Fruit fly (Drosophila melanogaster) whole organism, embryonic: ENCODE results near the gene CG18234.
A peak's percentile ranks its signal among the peaks of the same experiment; 100 is the strongest.

ENCODE experiments used
- Awh ChIP-seq: fragments of 200-800 bp; sonication (Bioruptor generic); IDR thresholded peaks from 2 replicates; pipeline ENCODE4, ENCODE4 v1.3.6; 2022; ENCODE audit warnings: missing biosample characterization, missing genetic modification characterization
- BtbVII ChIP-seq: fragments of 200-800 bp; sonication (Bioruptor generic); optimal IDR thresholded peaks from 3 replicates; lab custom pipeline; 2017; ENCODE audit warnings: missing biosample characterization, mild to moderate bottlenecking, missing genetic modification characterization
- CG10366 ChIP-seq: fragments of 200-800 bp; sonication (Bioruptor generic); IDR thresholded peaks from 2 replicates; pipeline ENCODE4 v1.3.6; 2022; ENCODE audit warnings: missing biosample characterization, missing genetic modification characterization
- CG11504 ChIP-seq: fragments of 200-800 bp; sonication (Bioruptor generic); optimal IDR thresholded peaks from 3 replicates; lab custom pipeline; 2019; ENCODE audit warnings: missing biosample characterization, mild to moderate bottlenecking, missing genetic modification characterization, moderate library complexity
- CG1602 ChIP-seq: fragments of 200-800 bp; sonication (Bioruptor generic); optimal IDR thresholded peaks from 3 replicates; lab custom pipeline; 2016; ENCODE audit warnings: missing biosample characterization, missing genetic modification characterization
- CG16815 ChIP-seq: fragments of 200-800 bp; sonication (Bioruptor generic); optimal IDR thresholded peaks from 3 replicates; lab custom pipeline; 2017; ENCODE audit warnings: missing biosample characterization, mild to moderate bottlenecking, missing genetic modification characterization
- CG1832 ChIP-seq: fragments of 200-800 bp; sonication (Bioruptor generic); optimal IDR thresholded peaks from 2 replicates; lab custom pipeline; 2017; ENCODE audit warnings: missing biosample characterization, mild to moderate bottlenecking, missing genetic modification characterization, inconsistent platforms
- CG2875 ChIP-seq: fragments of 200-800 bp; sonication (Bioruptor generic); optimal IDR thresholded peaks from 2 replicates; lab custom pipeline; 2017; ENCODE audit warnings: missing biosample characterization, mild to moderate bottlenecking, missing genetic modification characterization, missing genetic modification reagents
- CG30431 ChIP-seq: fragments of 200-800 bp; sonication (Bioruptor generic); optimal IDR thresholded peaks from 2 replicates; lab custom pipeline; 2017; ENCODE audit warnings: missing biosample characterization, missing genetic modification characterization
- CG31224 ChIP-seq: fragments of 200-800 bp; sonication (Bioruptor generic); IDR thresholded peaks from 2 replicates; pipeline ENCODE4 v1.3.6; 2022; ENCODE audit warnings: missing biosample characterization, missing genetic modification characterization
- CG3726 ChIP-seq: fragments of 200-800 bp; sonication (Bioruptor generic); IDR thresholded peaks from 3 replicates; pipeline ENCODE4, ENCODE4 v1.3.6; 2022; ENCODE audit warnings: missing biosample characterization, missing genetic modification characterization
- CG4854 ChIP-seq: fragments of 200-800 bp; sonication (Bioruptor generic); optimal IDR thresholded peaks from 2 replicates; lab custom pipeline; 2016; ENCODE audit warnings: missing biosample characterization, missing genetic modification characterization, inconsistent platforms
- CG6175 ChIP-seq: fragments of 200-800 bp; sonication (Bioruptor generic); IDR thresholded peaks from 3 replicates; pipeline ENCODE4 v1.3.6; 2022; ENCODE audit warnings: missing biosample characterization, missing genetic modification characterization
- CG6254 ChIP-seq: fragments of 200-800 bp; sonication (Bioruptor generic); optimal IDR thresholded peaks from 3 replicates; lab custom pipeline; 2017; ENCODE audit warnings: mild to moderate bottlenecking, missing biosample characterization, missing genetic modification reagents, missing genetic modification characterization
- CG6683 ChIP-seq: fragments of 200-800 bp; sonication (Bioruptor generic); optimal IDR thresholded peaks from 2 replicates; lab custom pipeline; 2017; ENCODE audit warnings: missing biosample characterization, mild to moderate bottlenecking, missing genetic modification characterization, missing genetic modification reagents
- CG6765 ChIP-seq: fragments of 200-800 bp; sonication (Bioruptor generic); optimal IDR thresholded peaks from 3 replicates; lab custom pipeline; 2017; ENCODE audit warnings: missing biosample characterization, mild to moderate bottlenecking, missing genetic modification characterization
- CG8478 ChIP-seq: fragments of >200 bp; optimal IDR thresholded peaks from 2 replicates; lab custom pipeline; 2018
- CG9215 ChIP-seq: fragments of 200-800 bp; sonication (Bioruptor generic); IDR thresholded peaks from 2 replicates; pipeline ENCODE4 v1.3.6; 2022; ENCODE audit warnings: missing biosample characterization, missing genetic modification characterization
- CoRest ChIP-seq: fragments of 200-800 bp; sonication (Bioruptor generic); optimal IDR thresholded peaks from 3 replicates; lab custom pipeline; 2018; ENCODE audit warnings: missing biosample characterization, mild to moderate bottlenecking, missing genetic modification characterization, moderate library complexity
- Dp ChIP-seq: fragments of 200-800 bp; sonication (Bioruptor generic); optimal IDR thresholded peaks from 2 replicates; lab custom pipeline; 2018; ENCODE audit warnings: missing biosample characterization, mild to moderate bottlenecking, missing genetic modification characterization, moderate library complexity
- E2f2 ChIP-seq: fragments of 200-800 bp; sonication (Bioruptor generic); IDR thresholded peaks from 2 replicates; pipeline ENCODE4 v1.3.6; 2022; ENCODE audit warnings: missing biosample characterization, missing genetic modification characterization
- HLHmδ ChIP-seq: fragments of 200-800 bp; sonication (Bioruptor generic); optimal IDR thresholded peaks from 2 replicates; lab custom pipeline; 2018; ENCODE audit warnings: missing biosample characterization, mild to moderate bottlenecking, missing genetic modification characterization, moderate library complexity
- Sox100B ChIP-seq: fragments of 200-800 bp; sonication (Bioruptor generic); optimal IDR thresholded peaks from 3 replicates; lab custom pipeline; 2018; ENCODE audit warnings: missing biosample characterization, mild to moderate bottlenecking, missing genetic modification characterization
- Stat92E ChIP-seq, 3 experiments: fragments of >200 bp in 2 of 3; fragments of 200-800 bp in 1 of 3; sonication (Bioruptor generic) in 1 of 3; optimal IDR thresholded peaks; 2 replicates each; lab custom pipeline; 2017 to 2019; ENCODE audit warnings: missing biosample characterization in 3 of 3, missing genetic modification characterization in 3 of 3, mild to moderate bottlenecking in 1 of 3, moderate library complexity in 1 of 3
- ac ChIP-seq: fragments of 200-800 bp; sonication (Bioruptor generic); optimal IDR thresholded peaks from 3 replicates; lab custom pipeline; 2017; ENCODE audit warnings: missing biosample characterization, mild to moderate bottlenecking, missing genetic modification characterization
- cad ChIP-seq: fragments of >200 bp; optimal IDR thresholded peaks from 2 replicates; lab custom pipeline; 2017; ENCODE audit warnings: missing biosample characterization, missing genetic modification characterization
- cas ChIP-seq: fragments of 200-800 bp; sonication (Bioruptor generic); IDR thresholded peaks from 2 replicates; pipeline ENCODE4 v1.3.6; 2022; ENCODE audit warnings: missing biosample characterization, missing genetic modification characterization
- chm ChIP-seq: fragments of 200-800 bp; sonication (Bioruptor generic); IDR thresholded peaks from 2 replicates; pipeline ENCODE4 v1.3.6; 2022; ENCODE audit warnings: missing biosample characterization, missing genetic modification characterization
- croc ChIP-seq: fragments of 200-800 bp; sonication (Bioruptor generic); conservative IDR thresholded peaks from 3 replicates; pipeline ENCODE4 v1.3.6; 2022; ENCODE audit warnings: missing biosample characterization, missing genetic modification characterization
- dati ChIP-seq: fragments of 200-800 bp; sonication (Bioruptor generic); IDR thresholded peaks from 2 replicates; pipeline ENCODE4 v1.3.6; 2022; ENCODE audit warnings: missing biosample characterization, missing genetic modification characterization
- dmrt11E ChIP-seq: fragments of 200-800 bp; sonication (Bioruptor generic); optimal IDR thresholded peaks from 3 replicates; lab custom pipeline; 2018; ENCODE audit warnings: missing biosample characterization, mild to moderate bottlenecking, missing genetic modification characterization, moderate library complexity
- fd102C ChIP-seq: fragments of 200-800 bp; sonication (Bioruptor generic); optimal IDR thresholded peaks from 2 replicates; lab custom pipeline; 2018; ENCODE audit warnings: missing biosample characterization, mild to moderate bottlenecking, missing genetic modification characterization, moderate library complexity
- fu2 ChIP-seq: fragments of 200-800 bp; sonication (Bioruptor generic); optimal IDR thresholded peaks from 2 replicates; lab custom pipeline; 2016; ENCODE audit warnings: missing biosample characterization, missing genetic modification characterization
- gsb-n ChIP-seq: fragments of 200-800 bp; sonication (Bioruptor generic); optimal IDR thresholded peaks from 3 replicates; lab custom pipeline; 2018; ENCODE audit warnings: missing biosample characterization, mild to moderate bottlenecking, missing genetic modification characterization
- lbe ChIP-seq: fragments of 200-800 bp; sonication (Bioruptor generic); optimal IDR thresholded peaks from 2 replicates; lab custom pipeline; 2016; ENCODE audit warnings: missing biosample characterization, mild to moderate bottlenecking, missing genetic modification characterization
- lilli ChIP-seq: fragments of 200-800 bp; sonication (Bioruptor generic); optimal IDR thresholded peaks from 3 replicates; lab custom pipeline; 2016; ENCODE audit warnings: missing biosample characterization, missing genetic modification characterization
- maf-S ChIP-seq: fragments of 200-800 bp; sonication (Bioruptor generic); optimal IDR thresholded peaks from 2 replicates; lab custom pipeline; 2016; ENCODE audit warnings: missing biosample characterization, missing genetic modification characterization
- nerfin-1 ChIP-seq: fragments of 200-800 bp; sonication (Bioruptor generic); optimal IDR thresholded peaks from 3 replicates; lab custom pipeline; 2019; ENCODE audit warnings: missing biosample characterization, mild to moderate bottlenecking, missing genetic modification characterization, moderate library complexity
- nmo ChIP-seq: fragments of 200-800 bp; sonication (Bioruptor generic); optimal IDR thresholded peaks from 2 replicates; lab custom pipeline; 2018; ENCODE audit warnings: missing biosample characterization, mild to moderate bottlenecking, missing genetic modification characterization, moderate library complexity
- otp ChIP-seq: fragments of 200-800 bp; sonication (Bioruptor generic); IDR thresholded peaks from 3 replicates; pipeline ENCODE4, ENCODE4 v1.3.6; 2022; ENCODE audit warnings: missing biosample characterization, missing genetic modification characterization
- peb ChIP-seq: fragments of 200-800 bp; sonication (Bioruptor generic); IDR thresholded peaks from 2 replicates; pipeline ENCODE4 v1.3.6; 2022; ENCODE audit warnings: missing biosample characterization, missing genetic modification characterization
- pfk ChIP-seq: fragments of 200-800 bp; sonication (Bioruptor generic); optimal IDR thresholded peaks from 2 replicates; lab custom pipeline; 2018; ENCODE audit warnings: missing biosample characterization, mild to moderate bottlenecking, missing genetic modification characterization, moderate library complexity
- prd ChIP-seq, 3 experiments: fragments of >200 bp in 2 of 3; fragments of 200-800 bp in 1 of 3; sonication (Bioruptor generic) in 1 of 3; optimal IDR thresholded peaks in 2 of 3; IDR thresholded peaks in 1 of 3; 2 replicates in 2 of 3; 3 replicates in 1 of 3; pipeline versions ENCODE4 v1.3.6 to Lab custom; 2017 to 2022; ENCODE audit warnings: missing biosample characterization in 1 of 3, missing genetic modification characterization in 1 of 3
- so ChIP-seq: fragments of 200-800 bp; sonication (Bioruptor generic); IDR thresholded peaks from 3 replicates; pipeline ENCODE4 v1.3.6; 2022; ENCODE audit warnings: missing biosample characterization, missing genetic modification characterization
- sr ChIP-seq: fragments of 200-800 bp; sonication (Bioruptor generic); IDR thresholded peaks from 3 replicates; pipeline ENCODE4 v1.3.6; 2022; ENCODE audit warnings: missing biosample characterization, missing genetic modification characterization
- unc-4 ChIP-seq: fragments of 200-800 bp; sonication (Bioruptor generic); IDR thresholded peaks from 2 replicates; pipeline ENCODE4 v1.3.6; 2022; ENCODE audit warnings: missing biosample characterization, missing genetic modification characterization; ENCODE audit not compliant: partially characterized antibody
- vnd ChIP-seq: fragments of 200-800 bp; sonication (Bioruptor generic); IDR thresholded peaks from 3 replicates; pipeline ENCODE4 v1.3.6; 2022; ENCODE audit warnings: missing biosample characterization, missing genetic modification characterization; ENCODE audit not compliant: partially characterized antibody
- vvl ChIP-seq: fragments of 200-800 bp; sonication (Bioruptor generic); IDR thresholded peaks from 2 replicates; pipeline ENCODE4 v1.3.6; 2022; ENCODE audit warnings: missing biosample characterization, missing genetic modification characterization

Gene CG18234

dm6 chr3L:18640584-18641527 lies 37.6 kb downstream of the CG18234 start (continued):
- peak; percentile 72 for TF ChIP-seq lbe (GFP tag; lab: Kevin White, UChicago)
- peak; percentile 92 for TF ChIP-seq peb (GFP tag; lab: Robert Waterston, UW)
- peak; percentile 94 for TF ChIP-seq Sox100B
- peak; percentile 89 for TF ChIP-seq sr (GFP tag; lab: Robert Waterston, UW)
- TF ChIP-seq CG1602 (GFP tag; lab: Kevin White, UChicago): peak; percentile 85
- TF ChIP-seq nerfin-1 (tag; lab: Kevin White, UChicago): peak; percentile 80
- peak; percentile 95 for TF ChIP-seq CG31224 (GFP tag; lab: Robert Waterston, UW)
- TF ChIP-seq vvl: peak; percentile 99
- TF ChIP-seq CG8478 (lab: Kevin White, UChicago): no peak
- peak; percentile 95 for TF ChIP-seq fu2
- peak; percentile 88 for TF ChIP-seq BtbVII (GFP tag; lab: Kevin White, UChicago)
- peak; percentile 61 for TF ChIP-seq dmrt11E (tag; lab: Kevin White, UChicago)
- TF ChIP-seq gsb-n: peak; percentile 74
- peak; percentile 0 for TF ChIP-seq Dp
- TF ChIP-seq E2f2 (GFP tag; lab: Robert Waterston, UW): peak; percentile 79
- peak; percentile 97 for TF ChIP-seq CG6175 (GFP tag; lab: Robert Waterston, UW)
- TF ChIP-seq maf-S (GFP tag; lab: Kevin White, UChicago): peak; percentile 84
- no peak for TF ChIP-seq CG1832 (GFP tag; lab: Kevin White, UChicago)
- TF ChIP-seq CG30431 (GFP tag; lab: Kevin White, UChicago): peak; percentile 82
- peak; percentile 97; the same call in 1 of the 2 replicates for TF ChIP-seq chm (GFP tag; lab: Robert Waterston, UW)
- TF ChIP-seq CG3726 (GFP tag; lab: Robert Waterston, UW): peak; percentile 96
- peak; percentile 89 for TF ChIP-seq CG6765
- TF ChIP-seq otp (GFP tag; lab: Robert Waterston, UW): peak; percentile 94
- TF ChIP-seq lilli (GFP tag; lab: Kevin White, UChicago): peak; percentile 96
- TF ChIP-seq nmo (GFP tag; lab: Kevin White, UChicago): peak; percentile 92
- peak; percentile 36 for TF ChIP-seq HLHmδ
- TF ChIP-seq CG6683 (GFP tag; lab: Kevin White, UChicago): peak; percentile 88
- TF ChIP-seq prd (optimal IDR thresholded peaks at IDR 0.05; lab: Kevin White, UChicago): no peak
- TF ChIP-seq prd (GFP tag; IDR thresholded peaks at IDR 0.05; lab: Robert Waterston, UW): peak; percentile 98
- peak; percentile 63 for TF ChIP-seq CG6254 (GFP tag; lab: Kevin White, UChicago)
- TF ChIP-seq so (GFP tag; lab: Robert Waterston, UW): peak; percentile 95
- TF ChIP-seq cas (GFP tag; lab: Robert Waterston, UW): peak; percentile 96
- no peak for TF ChIP-seq fd102C
- peak; percentile 93 for TF ChIP-seq CG11504 (tag; lab: Kevin White, UChicago)
- TF ChIP-seq croc (GFP tag; lab: Robert Waterston, UW): peak; percentile 84
- no peak for TF ChIP-seq cad
- peak; percentile 96 for TF ChIP-seq Awh
- TF ChIP-seq vnd (GFP tag; lab: Robert Waterston, UW): no peak
- TF ChIP-seq CG16815 (GFP tag; lab: Kevin White, UChicago): peak; percentile 87
- peak; percentile 96 for TF ChIP-seq CG9215
- TF ChIP-seq dati: peak; percentile 96
- TF ChIP-seq CG10366: peak; percentile 98
- peak; percentile 53 for TF ChIP-seq ac (GFP tag; lab: Kevin White, UChicago)
- TF ChIP-seq Stat92E (GFP tag; optimal IDR thresholded peaks at IDR 0.05; lab: Kevin White, UChicago): no peak
- no peak for TF ChIP-seq pfk (GFP tag; lab: Kevin White, UChicago)
- TF ChIP-seq CG2875 (GFP tag; lab: Kevin White, UChicago): peak; percentile 53
- TF ChIP-seq CoRest (tag; lab: Kevin White, UChicago): peak; percentile 93
- TF ChIP-seq unc-4: no peak
- peak; percentile 88 for TF ChIP-seq CG4854
